Worm (Caenorhabditis elegans): ENCODE results near the gene abu-4.

- TF ChIP-seq blmp-1 (tag; optimal IDR thresholded peaks at IDR 0.05) (no peak), nhr-12 (tag; optimal IDR thresholded peaks at IDR 0.05) (no peak), lsy-2 (tag; optimal IDR thresholded peaks at IDR 0.05) (no peak), mls-2 (tag; optimal IDR thresholded peaks at IDR 0.05) (no peak), snpc-4 (tag; optimal IDR thresholded peaks at IDR 0.05) (no peak), lin-32 (GFP tag; optimal IDR thresholded peaks at IDR 0.05) (no peak), nhr-28 (tag; optimal IDR thresholded peaks at IDR 0.05) (no peak)
These were observed 6.9 kb downstream of the abu-4 start, which contains the start of gene nhr-228 for ce11 chrV:2281499-2281898.
